Worm (Caenorhabditis elegans) whole organism, mixed stage, embryonic: ENCODE data around the gene rpi-1.

Experiments
- M03D4.4 ChIP-seq: sonication (generic microtip); optimal IDR thresholded peaks from 2 replicates; lab custom pipeline; 2017; ENCODE audit warnings: mild to moderate bottlenecking, missing genetic modification characterization, missing compliant biosample characterization
- bed-3 ChIP-seq: fragments of 200-800 bp; sonication (Bioruptor generic); optimal IDR thresholded peaks from 3 replicates; lab custom pipeline; 2018; ENCODE audit warnings: mild to moderate bottlenecking, missing genetic modification characterization, moderate library complexity, missing compliant biosample characterization
- blmp-1 ChIP-seq: fragments of 150-350 bp; optimal IDR thresholded peaks from 2 replicates; lab custom pipeline; 2014; ENCODE audit warnings: missing biosample characterization, missing genetic modification characterization
- ceh-39 ChIP-seq: fragments of 150-350 bp; optimal IDR thresholded peaks from 2 replicates; lab custom pipeline; 2014; ENCODE audit warnings: missing biosample characterization, missing genetic modification characterization
- ceh-43 ChIP-seq: fragments of 200-800 bp; sonication (Bioruptor generic); optimal IDR thresholded peaks from 2 replicates; lab custom pipeline; 2018; ENCODE audit warnings: mild to moderate bottlenecking, missing genetic modification characterization, moderate library complexity, missing compliant biosample characterization
- ceh-83 ChIP-seq: fragments of 200-800 bp; sonication (Bioruptor generic); optimal IDR thresholded peaks from 2 replicates; lab custom pipeline; 2018; ENCODE audit warnings: mild to moderate bottlenecking, missing genetic modification characterization, missing compliant biosample characterization
- ces-1 ChIP-seq: fragments of 150-350 bp; optimal IDR thresholded peaks from 2 replicates; lab custom pipeline; 2014; ENCODE audit warnings: missing biosample characterization, missing genetic modification reagents, missing genetic modification characterization
- cnd-1 ChIP-seq: fragments of 200-800 bp; sonication (Bioruptor generic); optimal IDR thresholded peaks from 2 replicates; lab custom pipeline; 2018; ENCODE audit warnings: mild to moderate bottlenecking, missing genetic modification characterization, missing compliant biosample characterization
- drap-1 ChIP-seq: fragments of 200-800 bp; sonication (Bioruptor generic); optimal IDR thresholded peaks from 3 replicates; lab custom pipeline; 2018; ENCODE audit warnings: mild to moderate bottlenecking, missing genetic modification characterization, missing compliant biosample characterization
- elt-3 ChIP-seq: fragments of 150-350 bp; optimal IDR thresholded peaks from 2 replicates; lab custom pipeline; 2014; ENCODE audit warnings: missing biosample characterization, missing genetic modification characterization
- flh-1 ChIP-seq: fragments of 200-800 bp; sonication (Bioruptor generic); optimal IDR thresholded peaks from 2 replicates; lab custom pipeline; 2018; ENCODE audit warnings: mild to moderate bottlenecking, missing genetic modification characterization, moderate library complexity, missing compliant biosample characterization
- ham-2 ChIP-seq: fragments of 200-800 bp; sonication (Bioruptor generic); optimal IDR thresholded peaks from 2 replicates; lab custom pipeline; 2018; ENCODE audit warnings: mild to moderate bottlenecking, missing genetic modification characterization, missing compliant biosample characterization
- hlh-1 ChIP-seq: fragments of 150-350 bp; optimal IDR thresholded peaks from 2 replicates; lab custom pipeline; 2014; ENCODE audit warnings: missing biosample characterization, missing genetic modification reagents, missing genetic modification characterization
- lin-13 ChIP-seq: fragments of 150-350 bp; optimal IDR thresholded peaks from 2 replicates; lab custom pipeline; 2014; ENCODE audit warnings: missing biosample characterization, missing genetic modification characterization
- lin-32 ChIP-seq: fragments of 200-800 bp; sonication (Bioruptor generic); optimal IDR thresholded peaks from 2 replicates; lab custom pipeline; 2018; ENCODE audit warnings: mild to moderate bottlenecking, missing genetic modification characterization, missing compliant biosample characterization
- lsy-2 ChIP-seq: fragments of 150-350 bp; optimal IDR thresholded peaks from 2 replicates; lab custom pipeline; 2014; ENCODE audit warnings: missing biosample characterization, missing genetic modification characterization
- mab-5 ChIP-seq: fragments of 150-350 bp; optimal IDR thresholded peaks from 2 replicates; lab custom pipeline; 2014; ENCODE audit warnings: missing biosample characterization, missing genetic modification characterization
- mep-1 ChIP-seq: fragments of 150-350 bp; optimal IDR thresholded peaks from 2 replicates; lab custom pipeline; 2017; ENCODE audit warnings: missing biosample characterization, missing genetic modification reagents, missing genetic modification characterization, inconsistent platforms
- mls-2 ChIP-seq: sonication (generic microtip); optimal IDR thresholded peaks from 2 replicates; lab custom pipeline; 2016; ENCODE audit warnings: mild to moderate bottlenecking, missing genetic modification characterization, moderate library complexity, missing compliant biosample characterization
- nhr-12 ChIP-seq: fragments of 150-350 bp; optimal IDR thresholded peaks from 2 replicates; lab custom pipeline; 2014; ENCODE audit warnings: missing biosample characterization, missing genetic modification characterization
- nhr-2 ChIP-seq: fragments of 150-350 bp; optimal IDR thresholded peaks from 2 replicates; lab custom pipeline; 2014; ENCODE audit warnings: missing biosample characterization, missing genetic modification characterization
- nhr-237 ChIP-seq: fragments of 150-350 bp; optimal IDR thresholded peaks from 2 replicates; lab custom pipeline; 2014; ENCODE audit warnings: missing biosample characterization, missing genetic modification characterization
- nhr-28 ChIP-seq: fragments of 150-350 bp; optimal IDR thresholded peaks from 2 replicates; lab custom pipeline; 2014; ENCODE audit warnings: missing biosample characterization, missing genetic modification characterization
- nhr-76 ChIP-seq: sonication (generic microtip); optimal IDR thresholded peaks from 2 replicates; lab custom pipeline; 2017; ENCODE audit warnings: missing biosample characterization, missing genetic modification characterization
- sem-2 ChIP-seq: fragments of 200-800 bp; sonication (Bioruptor generic); optimal IDR thresholded peaks from 2 replicates; lab custom pipeline; 2018; ENCODE audit warnings: mild to moderate bottlenecking, missing genetic modification characterization, missing compliant biosample characterization
- snpc-4 ChIP-seq: fragments of 150-350 bp; optimal IDR thresholded peaks from 2 replicates; lab custom pipeline; 2014; ENCODE audit warnings: missing biosample characterization, missing genetic modification characterization
- sptf-1 ChIP-seq: sonication (generic microtip); optimal IDR thresholded peaks from 2 replicates; lab custom pipeline; 2017; ENCODE audit warnings: mild to moderate bottlenecking, missing genetic modification characterization, moderate library complexity, missing compliant biosample characterization
- unc-39 ChIP-seq: fragments of 150-350 bp; optimal IDR thresholded peaks from 2 replicates; lab custom pipeline; 2014; ENCODE audit warnings: missing biosample characterization, missing genetic modification characterization
- unc-62 ChIP-seq: fragments of 150-350 bp; optimal IDR thresholded peaks from 2 replicates; lab custom pipeline; 2014; ENCODE audit warnings: missing biosample characterization, missing genetic modification reagents, missing genetic modification characterization
- ztf-11 ChIP-seq: fragments of 150-350 bp; optimal IDR thresholded peaks from 2 replicates; lab custom pipeline; 2014; ENCODE audit warnings: missing biosample characterization, missing genetic modification characterization

rpi-1 gene

DNA sequence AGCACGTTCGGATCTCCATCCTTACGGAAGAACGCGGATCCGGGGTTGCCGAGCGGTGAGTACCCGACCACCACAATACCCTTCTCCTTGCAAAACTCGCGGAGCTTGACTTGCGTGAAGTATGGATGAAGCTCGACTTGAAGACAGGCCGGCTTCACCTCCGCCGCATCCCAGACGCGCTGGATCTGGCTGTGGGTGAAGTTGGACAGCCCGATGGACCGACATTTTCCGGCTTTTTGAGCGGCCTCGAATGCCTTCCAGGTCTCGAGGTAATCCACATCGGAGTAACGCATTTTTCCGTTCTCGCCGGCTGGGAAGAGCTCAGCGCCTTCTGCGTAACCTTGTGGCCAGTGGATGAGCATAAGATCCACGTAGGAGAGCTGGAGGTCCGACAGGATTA is 10.0 kb upstream of the rpi-1 start:
- no peak for TF ChIP-seq nhr-28 (tag; lab: Kevin White, UChicago)
- TF ChIP-seq nhr-76 (tag; lab: Kevin White, UChicago) = no peak
- no peak for TF ChIP-seq mab-5
- no peak for TF ChIP-seq nhr-12 (tag; lab: Kevin White, UChicago)
- TF ChIP-seq ham-2 (GFP tag; lab: Kevin White, UChicago) = no peak
- TF ChIP-seq ceh-43 (GFP tag; lab: Kevin White, UChicago) = no peak
- TF ChIP-seq nhr-237 (tag; lab: Kevin White, UChicago) = no peak
- TF ChIP-seq M03D4.4 (tag; lab: Kevin White, UChicago) = no peak
- TF ChIP-seq nhr-2 (tag; lab: Kevin White, UChicago) = no peak
- no peak for TF ChIP-seq flh-1
- no peak for TF ChIP-seq blmp-1
- TF ChIP-seq unc-62 (GFP tag; lab: Kevin White, UChicago) = no peak
- no peak for TF ChIP-seq hlh-1 (tag; lab: Kevin White, UChicago)
- TF ChIP-seq, all 35 proteins: peak for 0

DNA sequence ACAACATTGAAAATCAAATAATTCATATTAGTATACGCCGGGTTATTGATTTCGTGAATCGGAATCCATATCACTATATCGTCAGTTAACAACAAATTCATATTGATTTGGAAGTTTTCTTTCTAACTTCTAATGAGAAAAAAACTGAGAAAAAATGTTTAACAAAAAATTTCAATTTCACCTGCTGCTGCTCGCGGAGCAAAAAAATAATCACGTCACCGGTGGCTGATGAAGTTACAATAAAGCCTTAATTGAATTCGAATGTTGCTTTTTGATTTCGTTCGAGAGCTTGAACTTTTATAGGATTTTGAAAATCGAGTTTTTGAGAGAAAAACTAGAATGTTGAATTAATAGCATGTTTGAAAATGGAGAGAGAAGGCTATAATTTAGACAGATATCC is 6.8 kb upstream of the rpi-1 start, which contains the start of gene sre-43:
Gene sre-43, minus strand, starts transcription at position 101 of the 400 bp plus-strand sequence.
- TF ChIP-seq sptf-1 = no peak
- no peak for TF ChIP-seq lin-32
- TF ChIP-seq mep-1 (tag; lab: Kevin White, UChicago) = no peak
- no peak for TF ChIP-seq ceh-39
- no peak for TF ChIP-seq ceh-43 (GFP tag; lab: Kevin White, UChicago)
- TF ChIP-seq lsy-2 (tag; lab: Kevin White, UChicago) = no peak
- no peak for TF ChIP-seq snpc-4 (tag; lab: Kevin White, UChicago)
- TF ChIP-seq nhr-76 (tag; lab: Kevin White, UChicago) = no peak
- no peak for TF ChIP-seq cnd-1
- no peak for TF ChIP-seq mab-5
- no peak for TF ChIP-seq unc-39 (tag; lab: Kevin White, UChicago)
- TF ChIP-seq, all 35 proteins: peak for 0

DNA sequence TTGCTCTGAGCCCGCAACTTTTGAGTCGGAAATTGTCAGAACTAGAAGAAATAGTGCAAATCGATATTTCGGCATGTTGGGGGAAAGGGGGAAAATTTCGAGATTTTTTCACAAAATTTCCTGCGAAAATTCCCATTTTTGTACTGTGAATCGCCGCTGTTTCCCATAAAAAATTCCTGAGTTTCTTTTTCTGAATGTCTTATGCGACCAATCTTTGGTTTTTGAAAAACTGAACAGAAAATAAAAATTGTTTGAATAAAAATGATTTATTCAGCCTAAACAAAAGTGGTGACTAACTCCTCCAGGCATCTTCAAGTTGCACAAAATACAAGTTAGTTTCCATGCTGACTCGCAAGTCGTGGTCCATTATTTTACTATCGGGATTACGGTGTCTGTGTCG is 4.0 kb upstream of the rpi-1 start, which contains the start of gene W07G1.7:
Gene W07G1.7, minus strand, starts transcription at position 101 of the 400 bp plus-strand sequence.
- TF ChIP-seq sptf-1 (no peak), ceh-43 (GFP tag; lab: Kevin White, UChicago) (no peak), cnd-1 (no peak), ceh-83 (GFP tag; lab: Kevin White, UChicago) (no peak), drap-1 (GFP tag; lab: Kevin White, UChicago) (no peak), bed-3 (GFP tag; lab: Kevin White, UChicago) (no peak), blmp-1 (no peak), sem-2 (no peak)

DNA sequence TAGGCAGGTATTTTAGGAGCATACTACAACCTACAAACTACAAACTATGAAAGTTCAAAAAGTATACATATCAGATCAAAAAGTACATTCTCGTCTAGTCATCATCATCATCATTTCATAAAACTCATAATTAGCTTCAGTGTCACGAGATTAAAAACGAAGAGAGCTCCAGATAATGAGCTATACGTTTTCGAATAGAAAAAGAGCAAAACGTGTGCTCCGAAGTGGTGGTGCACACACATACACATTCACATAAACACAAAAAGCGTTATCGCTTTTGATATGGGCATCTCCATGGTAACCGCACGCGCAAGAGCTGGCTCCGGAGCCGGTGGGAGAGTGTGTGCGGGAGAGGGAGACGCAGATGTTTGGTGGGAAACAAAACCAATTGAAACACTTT is 2.1 kb upstream of the rpi-1 start:
- TF ChIP-seq nhr-28 (tag; lab: Kevin White, UChicago) (no peak), lin-13 (tag; lab: Kevin White, UChicago) (no peak), unc-39 (tag; lab: Kevin White, UChicago) (no peak), ztf-11 (tag; lab: Kevin White, UChicago) (no peak), lsy-2 (tag; lab: Kevin White, UChicago) (no peak), lin-32 (no peak)

DNA sequence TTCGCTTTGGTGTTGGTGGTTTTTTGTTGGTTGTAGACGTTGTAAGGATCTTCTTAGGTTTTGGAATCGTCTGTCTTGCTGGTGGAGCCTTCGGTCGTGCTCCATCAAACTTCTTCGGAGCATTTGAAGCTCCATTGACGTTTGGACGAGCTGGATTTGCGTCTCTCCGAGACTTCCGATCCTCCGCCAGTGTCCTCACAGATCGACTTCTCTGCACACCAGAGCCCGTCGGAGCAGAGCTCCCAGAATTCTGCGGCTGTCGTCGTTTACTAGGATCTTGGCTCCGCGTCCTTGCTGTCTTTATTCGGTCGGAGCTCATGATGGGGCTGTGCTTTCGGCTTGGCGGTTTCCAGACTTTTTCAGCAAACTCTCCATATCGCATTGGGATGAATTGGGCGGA is 652 bp downstream of the rpi-1 start:
- TF ChIP-seq flh-1 (no peak), drap-1 (GFP tag; lab: Kevin White, UChicago) (no peak), mab-5 (no peak), ceh-83 (GFP tag; lab: Kevin White, UChicago) (no peak), snpc-4 (tag; lab: Kevin White, UChicago) (no peak), nhr-28 (tag; lab: Kevin White, UChicago) (no peak), lin-32 (no peak), blmp-1 (no peak), sptf-1 (no peak)

DNA sequence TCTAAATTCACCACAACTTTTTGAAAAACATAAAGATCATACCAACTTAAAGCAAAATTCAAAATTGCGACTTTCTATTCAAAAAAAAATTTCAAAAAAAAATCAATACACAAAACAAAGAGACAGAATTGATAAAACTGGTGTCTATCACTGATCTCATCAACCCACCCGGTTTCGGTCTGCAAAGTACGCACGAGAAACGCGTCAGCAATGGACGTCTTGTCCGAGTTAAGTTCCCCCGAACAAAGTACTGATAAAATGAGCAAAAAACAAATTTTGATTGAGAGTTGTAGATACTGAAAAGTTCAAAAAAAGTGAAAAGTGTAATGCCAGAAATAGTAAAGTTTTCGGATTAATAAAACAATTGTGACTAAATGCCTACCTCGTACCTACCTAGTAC is 3.9 kb downstream of the rpi-1 start:
- TF ChIP-seq unc-39 (tag; lab: Kevin White, UChicago) (no peak), lin-32 (no peak), sem-2 (no peak), bed-3 (GFP tag; lab: Kevin White, UChicago) (no peak), mls-2 (no peak), elt-3 (tag; lab: Kevin White, UChicago) (no peak), ces-1 (GFP tag; lab: Kevin White, UChicago) (no peak), ceh-39 (no peak), nhr-237 (tag; lab: Kevin White, UChicago) (no peak)
